Worm (Caenorhabditis elegans) whole organism, mixed stage, embryonic: ENCODE results near the gene gcc-1.

Experiments
- M03D4.4 ChIP-seq: sonication (generic microtip); optimal IDR thresholded peaks from 2 replicates; lab custom pipeline; 2017; ENCODE audit warnings: mild to moderate bottlenecking, missing genetic modification characterization, missing compliant biosample characterization
- bed-3 ChIP-seq: fragments of 200-800 bp; sonication (Bioruptor generic); optimal IDR thresholded peaks from 3 replicates; lab custom pipeline; 2018; ENCODE audit warnings: mild to moderate bottlenecking, missing genetic modification characterization, moderate library complexity, missing compliant biosample characterization
- blmp-1 ChIP-seq: fragments of 150-350 bp; optimal IDR thresholded peaks from 2 replicates; lab custom pipeline; 2014; ENCODE audit warnings: missing biosample characterization, missing genetic modification characterization
- ceh-39 ChIP-seq: fragments of 150-350 bp; optimal IDR thresholded peaks from 2 replicates; lab custom pipeline; 2014; ENCODE audit warnings: missing biosample characterization, missing genetic modification characterization
- ceh-43 ChIP-seq: fragments of 200-800 bp; sonication (Bioruptor generic); optimal IDR thresholded peaks from 2 replicates; lab custom pipeline; 2018; ENCODE audit warnings: mild to moderate bottlenecking, missing genetic modification characterization, moderate library complexity, missing compliant biosample characterization
- ceh-83 ChIP-seq: fragments of 200-800 bp; sonication (Bioruptor generic); optimal IDR thresholded peaks from 2 replicates; lab custom pipeline; 2018; ENCODE audit warnings: mild to moderate bottlenecking, missing genetic modification characterization, missing compliant biosample characterization
- ces-1 ChIP-seq: fragments of 150-350 bp; optimal IDR thresholded peaks from 2 replicates; lab custom pipeline; 2014; ENCODE audit warnings: missing biosample characterization, missing genetic modification reagents, missing genetic modification characterization
- cnd-1 ChIP-seq: fragments of 200-800 bp; sonication (Bioruptor generic); optimal IDR thresholded peaks from 2 replicates; lab custom pipeline; 2018; ENCODE audit warnings: mild to moderate bottlenecking, missing genetic modification characterization, missing compliant biosample characterization
- drap-1 ChIP-seq: fragments of 200-800 bp; sonication (Bioruptor generic); optimal IDR thresholded peaks from 3 replicates; lab custom pipeline; 2018; ENCODE audit warnings: mild to moderate bottlenecking, missing genetic modification characterization, missing compliant biosample characterization
- elt-1 ChIP-seq: sonication (generic microtip); optimal IDR thresholded peaks from 2 replicates; lab custom pipeline; 2017; ENCODE audit warnings: missing genetic modification characterization, mild to moderate bottlenecking, missing compliant biosample characterization, antibody characterized with exemption, moderate library complexity, borderline replicate concordance; ENCODE audit not compliant: insufficient read depth
- elt-3 ChIP-seq: fragments of 150-350 bp; optimal IDR thresholded peaks from 2 replicates; lab custom pipeline; 2014; ENCODE audit warnings: missing biosample characterization, missing genetic modification characterization
- flh-1 ChIP-seq: fragments of 200-800 bp; sonication (Bioruptor generic); optimal IDR thresholded peaks from 2 replicates; lab custom pipeline; 2018; ENCODE audit warnings: mild to moderate bottlenecking, missing genetic modification characterization, moderate library complexity, missing compliant biosample characterization
- ham-2 ChIP-seq: fragments of 200-800 bp; sonication (Bioruptor generic); optimal IDR thresholded peaks from 2 replicates; lab custom pipeline; 2018; ENCODE audit warnings: mild to moderate bottlenecking, missing genetic modification characterization, missing compliant biosample characterization
- hlh-1 ChIP-seq: fragments of 150-350 bp; optimal IDR thresholded peaks from 2 replicates; lab custom pipeline; 2014; ENCODE audit warnings: missing biosample characterization, missing genetic modification reagents, missing genetic modification characterization
- lin-13 ChIP-seq: fragments of 150-350 bp; optimal IDR thresholded peaks from 2 replicates; lab custom pipeline; 2014; ENCODE audit warnings: missing biosample characterization, missing genetic modification characterization
- lin-32 ChIP-seq: fragments of 200-800 bp; sonication (Bioruptor generic); optimal IDR thresholded peaks from 2 replicates; lab custom pipeline; 2018; ENCODE audit warnings: mild to moderate bottlenecking, missing genetic modification characterization, missing compliant biosample characterization
- lsy-2 ChIP-seq: fragments of 150-350 bp; optimal IDR thresholded peaks from 2 replicates; lab custom pipeline; 2014; ENCODE audit warnings: missing biosample characterization, missing genetic modification characterization
- mab-5 ChIP-seq: fragments of 150-350 bp; optimal IDR thresholded peaks from 2 replicates; lab custom pipeline; 2014; ENCODE audit warnings: missing biosample characterization, missing genetic modification characterization
- mep-1 ChIP-seq: fragments of 150-350 bp; optimal IDR thresholded peaks from 2 replicates; lab custom pipeline; 2017; ENCODE audit warnings: missing biosample characterization, missing genetic modification reagents, missing genetic modification characterization, inconsistent platforms
- mls-2 ChIP-seq: sonication (generic microtip); optimal IDR thresholded peaks from 2 replicates; lab custom pipeline; 2016; ENCODE audit warnings: mild to moderate bottlenecking, missing genetic modification characterization, moderate library complexity, missing compliant biosample characterization
- nhr-12 ChIP-seq: fragments of 150-350 bp; optimal IDR thresholded peaks from 2 replicates; lab custom pipeline; 2014; ENCODE audit warnings: missing biosample characterization, missing genetic modification characterization
- nhr-2 ChIP-seq: fragments of 150-350 bp; optimal IDR thresholded peaks from 2 replicates; lab custom pipeline; 2014; ENCODE audit warnings: missing biosample characterization, missing genetic modification characterization
- nhr-237 ChIP-seq: fragments of 150-350 bp; optimal IDR thresholded peaks from 2 replicates; lab custom pipeline; 2014; ENCODE audit warnings: missing biosample characterization, missing genetic modification characterization
- nhr-28 ChIP-seq: fragments of 150-350 bp; optimal IDR thresholded peaks from 2 replicates; lab custom pipeline; 2014; ENCODE audit warnings: missing biosample characterization, missing genetic modification characterization
- nhr-76 ChIP-seq: sonication (generic microtip); optimal IDR thresholded peaks from 2 replicates; lab custom pipeline; 2017; ENCODE audit warnings: missing biosample characterization, missing genetic modification characterization
- pha-4 ChIP-seq: fragments of 150-350 bp; optimal IDR thresholded peaks from 2 replicates; lab custom pipeline; 2018; ENCODE audit warnings: missing biosample characterization, missing genetic modification reagents, missing genetic modification characterization
- sem-2 ChIP-seq: fragments of 200-800 bp; sonication (Bioruptor generic); optimal IDR thresholded peaks from 2 replicates; lab custom pipeline; 2018; ENCODE audit warnings: mild to moderate bottlenecking, missing genetic modification characterization, missing compliant biosample characterization
- snpc-4 ChIP-seq: fragments of 150-350 bp; optimal IDR thresholded peaks from 2 replicates; lab custom pipeline; 2014; ENCODE audit warnings: missing biosample characterization, missing genetic modification characterization
- sptf-1 ChIP-seq: sonication (generic microtip); optimal IDR thresholded peaks from 2 replicates; lab custom pipeline; 2017; ENCODE audit warnings: mild to moderate bottlenecking, missing genetic modification characterization, moderate library complexity, missing compliant biosample characterization
- tbx-8 ChIP-seq: fragments of 200-800 bp; sonication (Bioruptor generic); optimal IDR thresholded peaks from 2 replicates; lab custom pipeline; 2018; ENCODE audit warnings: mild to moderate bottlenecking, missing genetic modification characterization, moderate library complexity, missing compliant biosample characterization
- unc-120 ChIP-seq: sonication (generic microtip); optimal IDR thresholded peaks from 2 replicates; lab custom pipeline; 2017; ENCODE audit warnings: missing genetic modification characterization, missing compliant biosample characterization; ENCODE audit not compliant: poor library complexity, severe bottlenecking
- unc-39 ChIP-seq: fragments of 150-350 bp; optimal IDR thresholded peaks from 2 replicates; lab custom pipeline; 2014; ENCODE audit warnings: missing biosample characterization, missing genetic modification characterization
- unc-62 ChIP-seq: fragments of 150-350 bp; optimal IDR thresholded peaks from 2 replicates; lab custom pipeline; 2014; ENCODE audit warnings: missing biosample characterization, missing genetic modification reagents, missing genetic modification characterization
- zip-8 ChIP-seq: fragments of 150-350 bp; optimal IDR thresholded peaks from 2 replicates; lab custom pipeline; 2014; ENCODE audit warnings: missing biosample characterization, missing genetic modification characterization
- ztf-11 ChIP-seq: fragments of 150-350 bp; optimal IDR thresholded peaks from 2 replicates; lab custom pipeline; 2014; ENCODE audit warnings: missing biosample characterization, missing genetic modification characterization

gcc-1 gene

DNA sequence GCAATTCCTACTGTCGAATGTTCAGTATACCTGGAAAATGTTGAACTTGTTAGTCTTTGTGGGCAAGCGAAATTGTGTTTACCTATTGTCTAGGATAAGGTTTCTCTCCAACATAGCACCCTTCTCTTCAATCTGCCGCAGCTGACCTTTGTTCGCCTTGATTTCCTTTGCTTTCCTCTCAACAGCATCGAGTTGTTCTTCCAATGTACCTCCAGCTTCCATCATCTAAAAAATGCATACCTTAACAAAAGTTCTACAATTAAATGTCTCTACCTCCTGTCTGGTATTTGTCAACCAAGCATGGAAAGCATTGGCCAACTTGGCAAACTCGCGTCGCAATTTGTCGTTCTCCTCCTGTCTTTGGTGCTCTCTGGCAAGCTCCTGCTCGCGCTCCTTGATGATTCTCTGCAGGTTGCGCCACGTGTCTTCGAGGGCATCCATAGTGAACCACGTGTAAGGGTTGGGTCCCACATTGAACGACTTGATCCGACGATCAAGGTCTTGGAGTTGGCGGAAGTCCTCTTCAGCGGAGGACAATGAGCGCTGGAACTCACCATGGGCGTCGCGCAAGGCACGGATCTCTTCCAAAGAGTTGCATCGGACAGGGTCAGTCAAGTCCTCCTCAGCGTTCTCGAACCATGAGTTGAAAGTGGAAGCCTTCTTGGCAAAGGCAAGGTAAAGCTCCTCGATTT is 41.0 kb upstream of the gcc-1 start:
- TF ChIP-seq mab-5 (tag; lab: Kevin White, UChicago) = no peak
- no peak for TF ChIP-seq nhr-76 (tag; lab: Kevin White, UChicago)
- no peak for TF ChIP-seq sptf-1 (tag; lab: Kevin White, UChicago)
- no peak for TF ChIP-seq nhr-12 (tag; lab: Kevin White, UChicago)
- no peak for TF ChIP-seq ceh-83 (GFP tag; lab: Kevin White, UChicago)
- no peak for TF ChIP-seq sem-2

DNA sequence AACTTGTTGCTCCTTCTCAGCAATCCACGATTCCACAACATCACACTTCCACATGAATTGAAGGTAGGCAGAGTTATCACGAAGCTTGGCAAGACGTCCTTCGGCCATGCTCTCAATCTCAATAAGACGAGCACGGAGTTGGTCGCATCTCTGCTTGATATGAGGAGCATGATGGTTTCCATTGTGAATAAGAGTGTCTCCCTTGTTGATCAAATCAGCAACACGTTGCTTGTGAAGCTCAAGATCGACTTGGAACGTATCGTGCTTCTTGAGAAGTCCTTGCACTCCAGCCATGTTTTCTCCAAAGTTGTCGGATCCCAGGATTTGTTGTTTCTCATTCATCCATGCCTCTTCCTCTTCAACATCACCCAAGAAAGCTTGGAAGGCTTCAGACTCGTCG is 40.1 kb upstream of the gcc-1 start:
- TF ChIP-seq ces-1 (GFP tag; lab: Kevin White, UChicago) = no peak
- TF ChIP-seq ceh-43 (GFP tag; lab: Kevin White, UChicago) = no peak
- TF ChIP-seq lin-32 = no peak
- TF ChIP-seq tbx-8 (GFP tag; lab: Kevin White, UChicago) = no peak
- TF ChIP-seq lin-13 (tag; lab: Kevin White, UChicago) = no peak
- TF ChIP-seq nhr-12 (tag; lab: Kevin White, UChicago) = no peak
- no peak for TF ChIP-seq elt-3 (tag; lab: Kevin White, UChicago)
- TF ChIP-seq lsy-2 (tag; lab: Kevin White, UChicago) = no peak
- TF ChIP-seq elt-1 = no peak
- no peak for TF ChIP-seq flh-1 (GFP tag; lab: Kevin White, UChicago)

DNA sequence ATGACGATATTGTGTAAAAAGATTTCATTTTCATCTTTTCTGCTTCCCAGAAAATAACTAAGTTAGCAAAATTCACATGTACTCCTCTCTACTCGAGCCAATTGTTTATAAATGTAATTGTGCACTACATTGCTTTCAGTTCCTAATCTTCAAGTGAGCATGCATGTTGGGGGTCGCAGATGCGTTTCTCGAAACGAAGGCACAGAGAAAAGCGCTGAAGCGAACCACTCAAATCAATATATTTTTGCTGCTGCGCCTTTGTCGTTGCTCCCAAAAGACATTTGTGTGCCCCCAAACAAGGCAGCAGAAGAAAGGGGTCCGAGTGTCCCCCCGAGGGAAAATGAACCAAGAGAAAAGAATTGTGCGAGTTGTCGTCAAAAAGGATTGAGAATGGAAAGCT is 33.5 kb upstream of the gcc-1 start:
- no peak for TF ChIP-seq elt-1
- TF ChIP-seq ces-1 (GFP tag; lab: Kevin White, UChicago) = peak; percentile 94
- no peak for TF ChIP-seq blmp-1 (tag; lab: Kevin White, UChicago)
- TF ChIP-seq nhr-28 (tag; lab: Kevin White, UChicago) = no peak

DNA sequence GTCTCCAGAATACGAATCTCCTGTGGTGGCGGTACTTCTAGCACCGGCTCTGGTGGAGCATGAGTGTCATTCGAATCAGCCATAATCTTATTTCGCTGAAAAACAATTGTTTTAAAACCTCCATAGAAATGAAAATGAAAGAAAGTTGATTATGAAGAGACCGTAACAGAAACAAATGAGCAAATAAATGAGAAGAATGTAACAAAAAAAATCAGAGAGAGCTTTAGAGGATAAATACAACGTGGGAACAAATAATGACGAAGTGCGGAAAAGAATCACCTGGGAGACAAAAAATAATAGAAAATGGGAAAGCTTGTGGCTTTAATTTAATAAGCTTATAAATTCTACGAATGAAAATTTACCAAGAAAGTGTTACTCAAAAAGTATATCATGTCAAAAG is 32.8 kb upstream of the gcc-1 start, which contains the start of gene spc-1:
Gene spc-1, minus strand, starts transcription at position 101 of the 400 bp plus-strand sequence.
- TF ChIP-seq ces-1 (GFP tag; lab: Kevin White, UChicago) = no peak
- TF ChIP-seq mep-1 = no peak
- no peak for TF ChIP-seq nhr-28 (tag; lab: Kevin White, UChicago)
- TF ChIP-seq nhr-2 (tag; lab: Kevin White, UChicago) = no peak
- TF ChIP-seq mab-5 (tag; lab: Kevin White, UChicago) = no peak
- no peak for TF ChIP-seq ceh-39 (tag; lab: Kevin White, UChicago)
- TF ChIP-seq cnd-1 (tag; lab: Kevin White, UChicago) = no peak
- no peak for TF ChIP-seq ztf-11 (tag; lab: Kevin White, UChicago)
- no peak for TF ChIP-seq lin-32
- no peak for TF ChIP-seq mls-2

DNA sequence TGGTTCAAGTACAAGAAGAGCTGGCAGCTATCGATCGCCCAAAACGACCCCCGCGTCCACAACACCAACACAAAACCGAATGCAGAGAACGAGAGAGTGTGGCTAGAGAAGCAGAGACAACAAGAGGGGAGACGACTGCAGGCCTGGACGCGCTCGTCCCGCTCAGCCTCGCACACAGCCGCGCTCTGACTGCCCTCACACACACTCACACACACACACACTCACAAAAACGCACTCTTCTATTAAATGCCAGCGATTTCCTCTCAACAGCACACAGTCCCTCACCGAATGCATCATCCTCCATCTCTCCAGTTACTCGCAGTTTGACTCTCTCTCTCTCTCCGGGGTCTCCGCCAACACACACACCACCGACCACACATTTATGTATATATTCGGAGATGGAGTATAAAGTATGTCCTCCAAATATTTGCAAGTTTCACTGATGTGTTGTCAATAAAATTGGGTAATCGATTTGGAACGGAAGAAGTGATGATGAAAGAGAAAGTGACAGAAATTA is 32.1 kb upstream of the gcc-1 start:
- TF ChIP-seq mls-2 (peak; percentile 95), hlh-1 (tag; lab: Kevin White, UChicago) (peak; percentile 77), elt-1 (no peak), nhr-237 (peak; percentile 93), snpc-4 (no peak), mep-1 (peak; percentile 96), sptf-1 (tag; lab: Kevin White, UChicago) (peak; percentile 88), nhr-28 (tag; lab: Kevin White, UChicago) (no peak), ceh-43 (GFP tag; lab: Kevin White, UChicago) (no peak), lsy-2 (tag; lab: Kevin White, UChicago) (peak; percentile 58), unc-62 (GFP tag; lab: Kevin White, UChicago) (peak; percentile 91), ces-1 (GFP tag; lab: Kevin White, UChicago) (peak; percentile 93), tbx-8 (GFP tag; lab: Kevin White, UChicago) (peak; percentile 23), ceh-83 (GFP tag; lab: Kevin White, UChicago) (peak; percentile 44), unc-120 (tag; lab: Kevin White, UChicago) (peak; percentile 55), ceh-39 (tag; lab: Kevin White, UChicago) (peak; percentile 50), drap-1 (GFP tag; lab: Kevin White, UChicago) (peak; percentile 93), cnd-1 (tag; lab: Kevin White, UChicago) (peak; percentile 83), M03D4.4 (tag; lab: Kevin White, UChicago) (peak; percentile 78), unc-39 (tag; lab: Kevin White, UChicago) (peak; percentile 4), pha-4 (tag; lab: Kevin White, UChicago) (peak; percentile 94), mab-5 (tag; lab: Kevin White, UChicago) (no peak), ham-2 (GFP tag; lab: Kevin White, UChicago) (peak; percentile 74), lin-13 (tag; lab: Kevin White, UChicago) (peak; percentile 91), bed-3 (GFP tag; lab: Kevin White, UChicago) (no peak), nhr-76 (tag; lab: Kevin White, UChicago) (no peak), ztf-11 (tag; lab: Kevin White, UChicago) (peak; percentile 75), elt-3 (tag; lab: Kevin White, UChicago) (peak; percentile 61), flh-1 (GFP tag; lab: Kevin White, UChicago) (no peak), lin-32 (peak; percentile 48), nhr-12 (tag; lab: Kevin White, UChicago) (no peak), nhr-2 (tag; lab: Kevin White, UChicago) (no peak), blmp-1 (tag; lab: Kevin White, UChicago) (peak; percentile 86), zip-8 (tag; lab: Kevin White, UChicago) (no peak), sem-2 (peak; percentile 35)
